Fruit fly (Drosophila melanogaster): ENCODE results near the gene Vps15.
A peak's percentile ranks its signal among the peaks of the same experiment; 100 is the strongest.

Vps15 gene

DNA sequence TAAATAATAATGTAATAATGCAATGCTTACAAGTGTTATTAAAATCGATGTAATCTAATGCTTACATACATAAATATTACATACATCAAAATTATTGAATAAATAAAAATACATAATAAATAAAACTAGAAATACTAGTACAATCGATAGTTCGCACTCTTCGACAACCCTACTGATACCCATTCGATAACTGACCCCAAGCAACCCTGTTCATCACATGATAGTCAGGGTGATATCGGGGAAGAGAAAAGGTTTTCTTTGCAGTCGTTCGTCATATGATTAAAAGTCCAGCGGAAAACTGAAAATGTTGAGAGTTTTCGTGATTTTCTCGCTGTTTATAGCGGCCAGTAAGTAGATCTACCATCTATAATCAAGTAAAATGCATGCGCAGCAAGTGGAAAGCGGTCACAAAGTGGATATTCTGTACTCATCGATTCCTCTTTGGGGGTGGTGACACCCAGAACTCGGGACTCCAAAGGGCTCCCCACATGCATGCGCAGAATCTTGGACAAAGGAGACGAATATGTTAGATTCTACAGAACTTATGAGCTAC, 14.8 kb upstream of the Vps15 start, which contains the start of gene ATP6AP2 (continued):
- TF ChIP-seq zen (tag; optimal IDR thresholded peaks at IDR 0.05): peak; percentile 40
- TF ChIP-seq Hsf (GFP tag; optimal IDR thresholded peaks at IDR 0.05): peak; percentile 42
- TF ChIP-seq phol (tag; optimal IDR thresholded peaks at IDR 0.05): peak; percentile 69
- peak; percentile 41 for TF ChIP-seq pfk (GFP tag; optimal IDR thresholded peaks at IDR 0.05)
- peak; percentile 14 for TF ChIP-seq kni (GFP tag; optimal IDR thresholded peaks at IDR 0.05)
- TF ChIP-seq HHEX (GFP tag; optimal IDR thresholded peaks at IDR 0.05): peak; percentile 45
- no peak for TF ChIP-seq CG11696 (GFP tag; IDR thresholded peaks at IDR 0.05)
- peak; percentile 2 for TF ChIP-seq CG1233 (GFP tag; optimal IDR thresholded peaks at IDR 0.05)
- TF ChIP-seq scrt (GFP tag; optimal IDR thresholded peaks at IDR 0.05): peak; percentile 40
- TF ChIP-seq Pdp1 (GFP tag; optimal IDR thresholded peaks at IDR 0.05): peak in 1 of 2 experiments; percentile 33
- TF ChIP-seq CG7556 (GFP tag; optimal IDR thresholded peaks at IDR 0.05): peak; percentile 33
- peak; percentile 11 for TF ChIP-seq gro (GFP tag; optimal IDR thresholded peaks at IDR 0.05)
- no peak for TF ChIP-seq org-1 (GFP tag; optimal IDR thresholded peaks at IDR 0.05)
- no peak for TF ChIP-seq sqz (GFP tag; optimal IDR thresholded peaks at IDR 0.05)
- no peak for TF ChIP-seq ara (GFP tag; IDR thresholded peaks at IDR 0.05)
- no peak for TF ChIP-seq Tbp (GFP tag; optimal IDR thresholded peaks at IDR 0.05)
- TF ChIP-seq bcd (GFP tag; optimal IDR thresholded peaks at IDR 0.05): peak; percentile 36
- no peak for TF ChIP-seq toy (GFP tag; IDR thresholded peaks at IDR 0.05)
- TF ChIP-seq CG3726 (GFP tag; IDR thresholded peaks at IDR 0.05): no peak
- peak in 1 of 3 experiments; percentile 55 for TF ChIP-seq Stat92E (GFP tag; optimal IDR thresholded peaks at IDR 0.05)
- no peak for TF ChIP-seq CG16863 (GFP tag; optimal IDR thresholded peaks at IDR 0.05)
- peak; percentile 70 for TF ChIP-seq NfI (GFP tag; optimal IDR thresholded peaks at IDR 0.05)
- no peak for TF ChIP-seq dati (GFP tag; IDR thresholded peaks at IDR 0.05)
- TF ChIP-seq H2.0 (GFP tag; IDR thresholded peaks at IDR 0.05): peak; percentile 36; the same call in 1 of the 2 replicates
- TF ChIP-seq C15 (GFP tag; IDR thresholded peaks at IDR 0.05): 0 out of 3 replicates have a peak, but pooled peaks have one; percentile 28
- TF ChIP-seq Bgb (GFP tag; IDR thresholded peaks at IDR 0.05; ENCODE audit: partially characterized antibody): peak; percentile 86
- no peak for TF ChIP-seq sd (tag; optimal IDR thresholded peaks at IDR 0.05)
- no peak for TF ChIP-seq z (GFP tag; IDR thresholded peaks at IDR 0.05)
- TF ChIP-seq exex (tag; optimal IDR thresholded peaks at IDR 0.05): peak; percentile 25
- TF ChIP-seq CG11247 (GFP tag; IDR thresholded peaks at IDR 0.05): peak; percentile 67
- TF ChIP-seq H15 (GFP tag; IDR thresholded peaks at IDR 0.05): peak; percentile 52; the same call in 1 of the 3 replicates
- peak; percentile 32 for TF ChIP-seq fd3F (GFP tag; optimal IDR thresholded peaks at IDR 0.05)
- no peak; the same call in none of the 2 replicates for TF ChIP-seq Drgx (GFP tag; IDR thresholded peaks at IDR 0.05)
- TF ChIP-seq gfzf (GFP tag; optimal IDR thresholded peaks at IDR 0.05): peak; percentile 5
- TF ChIP-seq CG34224 (GFP tag; IDR thresholded peaks at IDR 0.05; ENCODE audit: partially characterized antibody): peak; percentile 74
- TF ChIP-seq ato (GFP tag; IDR thresholded peaks at IDR 0.05; ENCODE audit: partially characterized antibody): peak; percentile 39; the same call in 1 of the 2 replicates
- TF ChIP-seq CG9797 (GFP tag; optimal IDR thresholded peaks at IDR 0.05): peak; percentile 24
- TF ChIP-seq ci (GFP tag; IDR thresholded peaks at IDR 0.05): no peak; the same call in 1 of the 3 replicates
- peak; percentile 68 for TF ChIP-seq Doc3 (GFP tag; IDR thresholded peaks at IDR 0.05; ENCODE audit: partially characterized antibody)
- peak; percentile 39; the same call in 1 of the 2 replicates for TF ChIP-seq E2f2 (GFP tag; IDR thresholded peaks at IDR 0.05)
- TF ChIP-seq Dbx (GFP tag; IDR thresholded peaks at IDR 0.05): peak; percentile 77
- no peak for TF ChIP-seq btn (GFP tag; optimal IDR thresholded peaks at IDR 0.05)
- TF ChIP-seq B-H1 (GFP tag; IDR thresholded peaks at IDR 0.05): no peak
- TF ChIP-seq salm (tag; optimal IDR thresholded peaks at IDR 0.05): peak; percentile 50
- TF ChIP-seq Hey (tag; optimal IDR thresholded peaks at IDR 0.05): no peak
- TF ChIP-seq CG12942 (GFP tag; optimal IDR thresholded peaks at IDR 0.05): peak; percentile 30
- TF ChIP-seq pzg (GFP tag; optimal IDR thresholded peaks at IDR 0.05): peak; percentile 82
- TF ChIP-seq her (GFP tag; optimal IDR thresholded peaks at IDR 0.05): peak; percentile 25
- no peak for TF ChIP-seq Ravus (GFP tag; IDR thresholded peaks at IDR 0.05)
- peak; percentile 36 for TF ChIP-seq Mad (GFP tag; optimal IDR thresholded peaks at IDR 0.05)

All from whole organism, embryonic.